Worm (Caenorhabditis elegans): ENCODE data around the gene fox-1.

Gene fox-1

DNA sequence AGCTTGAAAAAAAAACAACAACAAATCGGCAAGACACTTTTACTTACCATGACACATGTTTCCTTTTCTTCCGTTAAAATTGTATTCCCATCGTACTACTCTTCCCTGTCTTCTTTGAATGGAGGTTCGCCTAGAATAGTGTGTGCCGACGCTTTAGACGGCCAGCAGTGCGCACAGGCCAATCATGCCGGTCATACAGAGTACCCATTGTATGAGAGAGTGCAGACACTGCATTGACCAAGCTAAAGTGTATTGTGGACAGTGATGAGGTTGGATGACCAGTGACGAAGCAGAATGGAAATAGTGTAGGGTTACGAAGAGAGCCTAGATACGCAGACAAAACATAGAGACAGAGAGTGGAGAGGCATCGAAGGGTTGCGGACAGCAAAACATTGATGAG, 57.8 kb downstream of the fox-1 start, which contains the start of gene dhhc-9 (continued):
- TF ChIP-seq pax-3 (tag; optimal IDR thresholded peaks at IDR 0.05) (no peak), nhr-237 (tag; optimal IDR thresholded peaks at IDR 0.05) (no peak), swsn-7 (tag; optimal IDR thresholded peaks at IDR 0.05) (peak; percentile 69), nhr-77 (tag; optimal IDR thresholded peaks at IDR 0.05) (no peak), dpl-1 (GFP tag; optimal IDR thresholded peaks at IDR 0.05) (no peak), ceh-8 (GFP tag; optimal IDR thresholded peaks at IDR 0.05) (peak; percentile 45), vab-15 (tag; optimal IDR thresholded peaks at IDR 0.05) (no peak), aly-2 (tag; optimal IDR thresholded peaks at IDR 0.05) (no peak), nhr-84 (tag; optimal IDR thresholded peaks at IDR 0.05) (no peak), unc-86 (tag; optimal IDR thresholded peaks at IDR 0.05) (peak; percentile 50), mef-2 (tag; optimal IDR thresholded peaks at IDR 0.05) (no peak), unc-30 (tag; optimal IDR thresholded peaks at IDR 0.05) (no peak), rnt-1 (tag; optimal IDR thresholded peaks at IDR 0.05) (peak; percentile 67), fkh-8 (tag; optimal IDR thresholded peaks at IDR 0.05) (peak; percentile 18), xbp-1 (tag; optimal IDR thresholded peaks at IDR 0.05) (peak; percentile 44), hpl-2 (GFP tag; optimal IDR thresholded peaks at IDR 0.05) (no peak), irx-1 (tag; optimal IDR thresholded peaks at IDR 0.05) (peak; percentile 16), isw-1 (GFP tag; IDR thresholded peaks at IDR 0.05) (peak; percentile 35), fos-1 (tag; optimal IDR thresholded peaks at IDR 0.05) (peak; percentile 24), hlh-4 (tag; optimal IDR thresholded peaks at IDR 0.05) (no peak), mep-1 (tag; optimal IDR thresholded peaks at IDR 0.05) (peak; percentile 68), mdl-1 (tag; optimal IDR thresholded peaks at IDR 0.05) (peak in 1 of 2 experiments; percentile 62), ceh-82 (tag; optimal IDR thresholded peaks at IDR 0.05) (peak; percentile 0 to 48 (median 13)), ztf-4 (tag; optimal IDR thresholded peaks at IDR 0.05) (no peak), lin-14 (GFP tag; optimal IDR thresholded peaks at IDR 0.05) (peak; percentile 86), lin-13 (GFP tag; optimal IDR thresholded peaks at IDR 0.05) (no peak), efl-1 (optimal IDR thresholded peaks at IDR 0.05) (peak; percentile 71 to 95), efl-1 (GFP tag; optimal IDR thresholded peaks at IDR 0.05 in 1 of 2) (no peak), skn-1 (tag; optimal IDR thresholded peaks at IDR 0.05) (peak; percentile 89), pag-3 (tag; optimal IDR thresholded peaks at IDR 0.05; ENCODE audit: borderline replicate concordance, insufficient read depth) (no peak), fkh-10 (GFP tag; optimal IDR thresholded peaks at IDR 0.05) (no peak), lsy-2 (tag; optimal IDR thresholded peaks at IDR 0.05) (peak; percentile 30 to 50)

Measured in whole organism, L1 larva.